Worm (Caenorhabditis elegans): ENCODE data around the gene H12C20.7.

DNA sequence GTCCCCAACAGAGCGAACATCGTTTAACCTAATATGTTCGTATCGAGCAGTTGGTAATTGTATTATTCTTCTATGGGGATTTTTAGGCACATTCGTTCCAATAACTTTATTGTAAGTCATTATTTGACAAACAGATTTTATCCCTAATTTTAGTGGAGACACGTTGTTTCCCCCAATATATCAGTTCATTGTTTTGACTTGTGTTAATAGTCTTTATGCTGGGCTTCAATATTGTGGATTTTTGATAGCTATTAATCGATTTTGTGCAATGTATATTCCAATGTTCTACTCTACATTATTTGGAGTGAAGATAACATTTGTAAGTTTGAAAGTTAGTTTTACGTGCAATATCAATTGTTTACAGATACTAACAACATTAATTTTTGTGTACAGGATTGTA lies 21.1 kb upstream of the H12C20.7 start:
- TF ChIP-seq pqm-1 (tag; optimal IDR thresholded peaks at IDR 0.05) (no peak), pax-3 (tag; optimal IDR thresholded peaks at IDR 0.05) (no peak), fos-1 (tag; optimal IDR thresholded peaks at IDR 0.05) (no peak), nhr-76 (tag; optimal IDR thresholded peaks at IDR 0.05) (no peak), mep-1 (tag; optimal IDR thresholded peaks at IDR 0.05) (no peak), nhr-12 (tag; optimal IDR thresholded peaks at IDR 0.05) (no peak), unc-62 (GFP tag; optimal IDR thresholded peaks at IDR 0.05) (no peak), C16A3.4 (tag; optimal IDR thresholded peaks at IDR 0.05) (no peak), nhr-28 (tag; optimal IDR thresholded peaks at IDR 0.05) (no peak), sptf-1 (tag; optimal IDR thresholded peaks at IDR 0.05) (no peak), unc-30 (tag; optimal IDR thresholded peaks at IDR 0.05) (no peak), ama-1 (optimal IDR thresholded peaks at IDR 0.05) (no peak)

All from whole organism, L1 larva.